Worm (Caenorhabditis elegans) whole organism, midembryonic: ENCODE data around the gene R151.2.

Source experiments
- T22C8.4 ChIP-seq: fragments of 200-800 bp; sonication (Bioruptor generic); IDR thresholded peaks from 2 replicates; pipeline ENCODE4 v1.3.6; 2022; ENCODE audit warnings: missing genetic modification characterization, missing compliant biosample characterization
- cog-1 ChIP-seq: sonication (generic microtip); optimal IDR thresholded peaks from 2 replicates; lab custom pipeline; 2016; ENCODE audit warnings: missing genetic modification characterization, missing compliant biosample characterization
- flt-1 ChIP-seq: fragments of 200-800 bp; sonication (Bioruptor generic); IDR thresholded peaks from 2 replicates; pipeline ENCODE4 v1.3.6; 2022; ENCODE audit warnings: missing genetic modification characterization, missing compliant biosample characterization
- klf-2 ChIP-seq: fragments of 200-800 bp; sonication (Bioruptor generic); conservative IDR thresholded peaks from 2 replicates; pipeline ENCODE4 v1.3.6; 2022; ENCODE audit warnings: missing genetic modification reagents, missing genetic modification characterization, missing compliant biosample characterization
- med-1 ChIP-seq: sonication (generic microtip); optimal IDR thresholded peaks from 2 replicates; lab custom pipeline; 2017; ENCODE audit warnings: missing genetic modification characterization, mild to moderate bottlenecking, missing compliant biosample characterization, antibody characterized with exemption, missing genetic modification reagents; ENCODE audit not compliant: insufficient read depth
- ref-1 ChIP-seq: fragments of 200-800 bp; sonication (Bioruptor generic); conservative IDR thresholded peaks from 2 replicates; pipeline ENCODE4 v1.3.6; 2022; ENCODE audit warnings: missing genetic modification reagents, missing genetic modification characterization, missing compliant biosample characterization
- tab-1 ChIP-seq: fragments of 200-800 bp; sonication (Bioruptor generic); IDR thresholded peaks from 2 replicates; pipeline ENCODE4 v1.3.6; 2022; ENCODE audit warnings: missing genetic modification characterization, missing compliant biosample characterization
- ztf-23 ChIP-seq: fragments of 200-800 bp; sonication (Bioruptor generic); IDR thresholded peaks from 2 replicates; pipeline ENCODE4 v1.3.6; 2022; ENCODE audit warnings: missing genetic modification reagents, missing genetic modification characterization, missing compliant biosample characterization
- ztf-29 ChIP-seq: fragments of 200-800 bp; sonication (Bioruptor generic); IDR thresholded peaks from 2 replicates; pipeline ENCODE4 v1.3.6; 2022; ENCODE audit warnings: missing genetic modification reagents, missing genetic modification characterization, missing compliant biosample characterization

The R151.2 gene

DNA sequence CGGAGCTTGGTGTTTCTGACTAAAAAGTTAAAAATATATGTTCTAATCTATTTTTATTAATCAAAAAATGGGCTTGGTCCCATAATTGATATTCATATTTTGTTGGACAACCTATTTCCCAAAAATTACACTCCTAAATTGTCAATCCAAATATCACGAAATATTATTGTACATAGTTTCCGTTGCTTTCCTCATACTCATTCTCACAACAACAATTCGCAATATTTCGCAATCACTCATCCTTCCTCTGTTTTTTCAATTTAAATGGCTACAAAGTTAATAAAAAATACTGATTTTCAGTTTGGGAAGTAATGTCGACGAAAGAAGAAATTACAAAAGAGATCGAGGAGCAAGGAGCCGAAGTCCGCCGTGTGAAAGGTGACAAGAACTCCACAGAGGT lies 29.0 kb downstream of the R151.2 start, which contains the start of gene pars-1:
Gene pars-1 (plus strand): TSS at position 301 of the 400 bp plus-strand sequence.
- TF ChIP-seq T22C8.4 (GFP tag; lab: Robert Waterston, UW) = no peak
- TF ChIP-seq ref-1 (GFP tag; lab: Robert Waterston, UW) = no peak
- no peak for TF ChIP-seq klf-2 (GFP tag; lab: Robert Waterston, UW)
- TF ChIP-seq tab-1 (GFP tag; lab: Robert Waterston, UW) = no peak
- TF ChIP-seq flt-1 (GFP tag; lab: Robert Waterston, UW) = no peak
- TF ChIP-seq ztf-23 (GFP tag; lab: Robert Waterston, UW) = no peak
- no peak for TF ChIP-seq med-1 (GFP tag; lab: Kevin White, UChicago)
- no peak for TF ChIP-seq ztf-29
- no peak for TF ChIP-seq cog-1 (tag; lab: Kevin White, UChicago)

DNA sequence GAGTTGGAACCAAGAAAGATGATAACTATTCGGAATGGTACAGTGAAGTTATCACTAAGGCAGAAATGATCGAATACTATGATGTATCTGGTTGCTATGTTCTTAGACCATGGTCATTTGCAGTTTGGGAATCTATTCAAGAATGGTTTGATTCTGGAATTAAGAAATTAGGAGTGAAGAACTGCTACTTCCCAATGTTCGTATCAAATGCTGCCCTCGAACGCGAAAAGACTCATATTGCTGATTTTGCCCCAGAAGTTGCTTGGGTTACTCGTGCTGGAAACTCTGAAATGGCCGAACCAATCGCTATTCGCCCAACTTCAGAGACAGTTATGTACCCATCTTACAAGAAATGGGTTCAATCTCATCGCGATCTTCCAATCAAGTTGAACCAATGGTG lies 29.6 kb downstream of the R151.2 start:
- TF ChIP-seq ztf-23 (GFP tag; lab: Robert Waterston, UW) = no peak

DNA sequence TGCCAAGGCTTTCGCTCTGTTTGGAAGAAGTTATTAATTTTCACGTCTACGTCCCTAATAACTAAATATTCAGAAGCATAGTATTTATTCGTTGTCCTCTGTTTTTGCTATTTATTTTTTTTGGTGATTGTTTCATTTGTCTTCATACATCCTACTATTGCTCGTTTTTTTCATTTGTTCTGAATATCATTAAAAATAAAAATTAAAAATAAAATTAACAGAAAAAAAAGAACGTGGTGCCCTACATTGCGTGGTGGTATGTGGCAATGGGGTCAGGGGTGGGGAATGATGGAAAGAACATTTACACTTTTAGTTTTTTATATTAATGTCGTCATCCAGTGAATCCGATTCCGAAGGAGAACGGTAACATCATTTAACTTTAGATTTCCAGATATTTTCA lies 31.3 kb downstream of the R151.2 start, which contains the start of gene ztf-31:
Gene ztf-31 (plus strand): TSS at position 301 of the 400 bp plus-strand sequence.
- TF ChIP-seq ztf-29 = no peak
- no peak for TF ChIP-seq med-1 (GFP tag; lab: Kevin White, UChicago)
- no peak for TF ChIP-seq ztf-23 (GFP tag; lab: Robert Waterston, UW)
- no peak for TF ChIP-seq flt-1 (GFP tag; lab: Robert Waterston, UW)
- no peak for TF ChIP-seq ref-1 (GFP tag; lab: Robert Waterston, UW)
- TF ChIP-seq cog-1 (tag; lab: Kevin White, UChicago) = no peak
- TF ChIP-seq tab-1 (GFP tag; lab: Robert Waterston, UW) = no peak
- TF ChIP-seq klf-2 (GFP tag; lab: Robert Waterston, UW) = no peak
- no peak for TF ChIP-seq T22C8.4 (GFP tag; lab: Robert Waterston, UW)

DNA sequence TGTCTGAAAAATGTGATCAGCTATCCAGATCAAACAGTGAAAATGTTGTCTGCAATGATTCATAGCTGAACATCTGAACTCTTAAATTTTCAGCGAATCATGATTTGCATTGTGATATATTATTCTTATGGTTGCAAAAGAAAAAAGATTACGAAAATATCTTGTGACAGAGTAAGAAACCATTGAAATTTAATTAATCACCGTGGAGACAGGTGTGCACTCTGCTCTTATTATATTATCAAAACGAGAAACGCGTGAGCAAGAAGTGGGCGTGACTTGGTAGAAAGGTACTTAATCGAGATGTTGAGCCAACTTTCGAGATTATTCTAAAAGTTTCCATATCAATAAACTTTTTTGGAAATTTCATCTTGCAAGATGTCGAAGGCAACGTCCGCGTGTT lies 33.2 kb downstream of the R151.2 start, which contains the start of gene osm-10:
Gene osm-10 (plus strand): TSS at position 293 of the 400 bp plus-strand sequence.
- no peak for TF ChIP-seq T22C8.4 (GFP tag; lab: Robert Waterston, UW)
- TF ChIP-seq ref-1 (GFP tag; lab: Robert Waterston, UW) = no peak
- no peak for TF ChIP-seq flt-1 (GFP tag; lab: Robert Waterston, UW)
- TF ChIP-seq med-1 (GFP tag; lab: Kevin White, UChicago) = no peak
- no peak for TF ChIP-seq cog-1 (tag; lab: Kevin White, UChicago)
- no peak for TF ChIP-seq klf-2 (GFP tag; lab: Robert Waterston, UW)
- TF ChIP-seq tab-1 (GFP tag; lab: Robert Waterston, UW) = no peak
- no peak for TF ChIP-seq ztf-23 (GFP tag; lab: Robert Waterston, UW)
- TF ChIP-seq ztf-29 = no peak

DNA sequence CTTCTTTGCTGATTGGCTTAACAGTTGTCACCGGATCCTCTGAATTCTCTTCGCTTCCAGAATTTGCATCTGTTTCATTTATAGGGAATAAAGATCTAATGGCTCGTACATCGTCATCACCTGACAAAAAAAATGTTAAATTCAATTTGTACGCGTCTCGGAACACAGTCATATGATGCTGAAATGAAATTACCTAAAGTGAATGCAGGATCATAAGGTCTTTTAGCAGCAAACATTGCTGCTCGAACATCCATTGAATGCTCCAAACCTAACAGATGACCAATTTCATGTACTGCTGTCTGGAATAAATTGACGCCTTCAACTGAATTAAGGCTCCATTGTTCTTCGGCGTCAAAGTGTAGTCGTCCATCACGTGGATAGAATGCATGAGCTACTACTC lies 36.6 kb downstream of the R151.2 start:
- no peak for TF ChIP-seq med-1 (GFP tag; lab: Kevin White, UChicago)
- no peak for TF ChIP-seq ztf-23 (GFP tag; lab: Robert Waterston, UW)
- no peak for TF ChIP-seq T22C8.4 (GFP tag; lab: Robert Waterston, UW)
- TF ChIP-seq tab-1 (GFP tag; lab: Robert Waterston, UW) = no peak
- no peak for TF ChIP-seq ztf-29
- TF ChIP-seq flt-1 (GFP tag; lab: Robert Waterston, UW) = no peak
- no peak for TF ChIP-seq ref-1 (GFP tag; lab: Robert Waterston, UW)
- no peak for TF ChIP-seq klf-2 (GFP tag; lab: Robert Waterston, UW)
- TF ChIP-seq cog-1 (tag; lab: Kevin White, UChicago) = no peak

DNA sequence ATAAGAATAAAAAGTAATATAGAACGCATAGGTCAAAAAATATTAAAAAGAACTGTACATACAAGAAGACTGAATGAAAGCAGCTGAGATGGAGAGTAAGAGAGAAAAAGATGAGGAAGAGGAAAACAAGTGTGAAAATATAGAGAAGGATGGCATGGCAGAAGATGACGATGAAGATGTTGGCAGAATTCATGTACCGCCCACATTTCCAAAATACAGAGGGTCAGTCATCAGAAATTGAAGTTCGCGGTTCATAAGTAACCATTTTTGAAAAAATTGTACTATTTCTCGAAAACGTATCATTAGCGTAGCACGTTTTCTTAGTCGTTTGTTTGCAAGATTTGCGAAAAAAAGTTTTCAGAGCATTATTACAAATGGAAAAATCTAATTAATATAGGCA lies 38.0 kb downstream of the R151.2 start, which contains the start of gene zmp-6:
Gene zmp-6 (minus strand): TSS at position 101 of the 400 bp plus-strand sequence.
- no peak for TF ChIP-seq T22C8.4 (GFP tag; lab: Robert Waterston, UW)
- TF ChIP-seq ztf-29 = no peak
- TF ChIP-seq ztf-23 (GFP tag; lab: Robert Waterston, UW) = no peak
- no peak for TF ChIP-seq med-1 (GFP tag; lab: Kevin White, UChicago)
- no peak for TF ChIP-seq tab-1 (GFP tag; lab: Robert Waterston, UW)
- TF ChIP-seq flt-1 (GFP tag; lab: Robert Waterston, UW) = no peak
- no peak for TF ChIP-seq ref-1 (GFP tag; lab: Robert Waterston, UW)
- no peak for TF ChIP-seq cog-1 (tag; lab: Kevin White, UChicago)
- TF ChIP-seq klf-2 (GFP tag; lab: Robert Waterston, UW) = no peak

DNA sequence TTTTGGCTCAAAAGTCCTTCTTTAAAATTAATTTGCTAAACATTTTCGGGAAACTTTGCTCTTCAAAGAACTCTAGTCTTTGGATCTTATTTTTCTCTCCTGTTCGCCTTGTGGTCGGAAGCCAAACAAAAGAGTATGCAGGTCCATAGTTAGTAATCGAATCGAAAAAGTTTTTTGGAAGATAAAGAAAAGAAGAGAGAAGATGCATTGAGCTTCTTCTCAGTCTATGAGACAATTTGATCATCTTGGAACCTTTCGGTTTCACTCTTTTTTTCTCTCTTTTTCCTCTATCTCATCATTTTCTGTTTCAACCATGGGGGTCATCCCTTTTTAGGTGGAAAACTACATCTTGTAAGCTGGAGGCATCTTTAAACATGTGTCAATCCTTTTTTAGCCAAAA lies 43.9 kb downstream of the R151.2 start:
- TF ChIP-seq med-1 (GFP tag; lab: Kevin White, UChicago) (no peak), tab-1 (GFP tag; lab: Robert Waterston, UW) (no peak), flt-1 (GFP tag; lab: Robert Waterston, UW) (no peak), T22C8.4 (GFP tag; lab: Robert Waterston, UW) (no peak)

DNA sequence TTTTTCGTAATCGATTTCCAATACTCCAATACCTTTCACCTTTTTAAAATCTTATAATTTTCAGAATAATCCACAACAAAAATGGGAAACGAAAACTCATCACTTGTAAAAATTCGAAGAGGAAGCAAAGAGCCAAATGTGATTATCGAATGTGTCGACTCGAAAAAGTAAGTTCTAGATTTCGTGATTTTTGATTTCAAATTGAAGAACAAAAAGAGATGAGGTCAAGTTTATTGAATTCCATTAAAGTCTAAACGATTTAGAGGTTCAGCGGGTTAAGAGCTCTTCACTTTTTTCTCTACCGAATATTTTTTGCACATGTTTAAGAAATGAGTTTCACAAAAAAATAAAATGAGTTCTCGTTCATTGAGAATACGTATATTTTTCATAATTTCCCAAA lies 49.2 kb downstream of the R151.2 start, which contains the start of gene B0361.4:
Gene B0361.4 (plus strand): TSS at position 61 of the 400 bp plus-strand sequence.
- TF ChIP-seq flt-1 (GFP tag; lab: Robert Waterston, UW) (no peak), cog-1 (tag; lab: Kevin White, UChicago) (no peak), T22C8.4 (GFP tag; lab: Robert Waterston, UW) (no peak)

DNA sequence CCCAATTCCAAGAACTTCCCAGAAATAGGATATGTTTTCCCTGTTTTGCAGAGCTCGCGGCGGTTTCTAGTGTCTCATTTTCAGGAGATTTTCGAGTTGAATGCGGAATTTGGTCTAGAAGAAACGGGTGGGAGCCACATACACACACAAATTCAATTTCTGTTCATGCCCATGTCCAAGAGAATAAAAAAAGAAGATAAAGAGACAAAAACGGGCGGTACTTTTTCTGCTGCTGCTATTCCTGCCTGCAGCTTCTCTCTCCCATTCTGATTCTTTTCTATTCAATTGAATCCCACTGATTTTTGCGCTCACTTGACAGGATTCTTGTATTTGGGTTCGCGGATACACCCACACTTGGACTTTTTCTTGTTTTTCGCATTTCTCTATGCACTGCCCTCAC lies 52.8 kb downstream of the R151.2 start:
- no peak for TF ChIP-seq tab-1 (GFP tag; lab: Robert Waterston, UW)
- no peak for TF ChIP-seq klf-2 (GFP tag; lab: Robert Waterston, UW)
- TF ChIP-seq cog-1 (tag; lab: Kevin White, UChicago) = no peak
- no peak for TF ChIP-seq ztf-29
- TF ChIP-seq T22C8.4 (GFP tag; lab: Robert Waterston, UW) = no peak
- no peak for TF ChIP-seq ref-1 (GFP tag; lab: Robert Waterston, UW)
- no peak for TF ChIP-seq ztf-23 (GFP tag; lab: Robert Waterston, UW)
- no peak for TF ChIP-seq flt-1 (GFP tag; lab: Robert Waterston, UW)
- no peak for TF ChIP-seq med-1 (GFP tag; lab: Kevin White, UChicago)
